Worm (Caenorhabditis elegans) whole organism, L1 larva: ENCODE measurements around the gene str-46.

ENCODE experiments used
- C34B4.2 ChIP-seq: sonication (generic microtip); optimal IDR thresholded peaks from 2 replicates; lab custom pipeline; 2017; ENCODE audit warnings: mild to moderate bottlenecking, missing genetic modification characterization, missing compliant biosample characterization
- F16B12.6 ChIP-seq: fragments of 150-350 bp; optimal IDR thresholded peaks from 2 replicates; lab custom pipeline; 2014; ENCODE audit warnings: missing biosample characterization, missing genetic modification characterization
- aha-1 ChIP-seq: fragments of 150-350 bp; optimal IDR thresholded peaks from 2 replicates; lab custom pipeline; 2014; ENCODE audit warnings: missing biosample characterization, missing genetic modification characterization
- alr-1 ChIP-seq: fragments of 200-800 bp; sonication (Bioruptor generic); optimal IDR thresholded peaks from 2 replicates; lab custom pipeline; 2018; ENCODE audit warnings: borderline replicate concordance, mild to moderate bottlenecking, missing genetic modification characterization, missing compliant biosample characterization
- ceh-90 ChIP-seq: sonication (generic microtip); optimal IDR thresholded peaks from 2 replicates; lab custom pipeline; 2016; ENCODE audit warnings: missing genetic modification characterization, missing compliant biosample characterization
- ces-1 ChIP-seq: fragments of 150-350 bp; optimal IDR thresholded peaks from 2 replicates; lab custom pipeline; 2014; ENCODE audit warnings: missing biosample characterization, missing genetic modification reagents, missing genetic modification characterization
- dpl-1 ChIP-seq, 3 experiments: fragments of 150-350 bp in 2 of 3; sonication (generic microtip) in 1 of 3; optimal IDR thresholded peaks; 2 replicates each; lab custom pipeline; 2014 to 2017; ENCODE audit warnings: missing biosample characterization in 3 of 3, missing genetic modification characterization in 3 of 3, missing genetic modification reagents in 3 of 3
- dsc-1 ChIP-seq: sonication (generic microtip); optimal IDR thresholded peaks from 2 replicates; lab custom pipeline; 2016; ENCODE audit warnings: mild to moderate bottlenecking, missing genetic modification characterization, missing compliant biosample characterization
- efl-1 ChIP-seq, 4 experiments: fragments of 150-350 bp; optimal IDR thresholded peaks in 3 of 4; peaks in 1 of 4; 1 replicate in 1 of 4; 2 replicates in 3 of 4; lab custom pipeline; 2014; ENCODE audit warnings: missing biosample characterization in 2 of 4, missing genetic modification characterization in 2 of 4, missing genetic modification reagents in 2 of 4
- efl-3 ChIP-seq: fragments of 200-800 bp; sonication (Bioruptor generic); optimal IDR thresholded peaks from 2 replicates; lab custom pipeline; 2018; ENCODE audit warnings: mild to moderate bottlenecking, missing genetic modification characterization, missing compliant biosample characterization
- egl-13 ChIP-seq: sonication (generic microtip); optimal IDR thresholded peaks from 2 replicates; lab custom pipeline; 2016; ENCODE audit warnings: missing genotype, missing genetic modification reagents, missing genetic modification characterization, missing compliant biosample characterization
- egl-27 ChIP-seq, 2 experiments: fragments of 150-350 bp in 1 of 2; sonication (generic microtip); optimal IDR thresholded peaks; 3 replicates each; lab custom pipeline; 2017 to 2018; ENCODE audit warnings: missing biosample characterization in 2 of 2, missing genetic modification characterization in 2 of 2, missing genetic modification reagents in 2 of 2
- elt-2 ChIP-seq: sonication (generic microtip); optimal IDR thresholded peaks from 2 replicates; lab custom pipeline; 2016; ENCODE audit warnings: missing genetic modification characterization, mild to moderate bottlenecking, inconsistent platforms, missing compliant biosample characterization, missing genetic modification reagents
- fos-1 ChIP-seq: fragments of 150-350 bp; optimal IDR thresholded peaks from 2 replicates; lab custom pipeline; 2014; ENCODE audit warnings: missing biosample characterization, missing genetic modification characterization
- hlh-17 ChIP-seq: fragments of 200-800 bp; sonication (Bioruptor generic); optimal IDR thresholded peaks from 2 replicates; lab custom pipeline; 2018; ENCODE audit warnings: missing genetic modification characterization, mild to moderate bottlenecking, missing compliant biosample characterization, moderate library complexity, borderline replicate concordance
- hpl-2 ChIP-seq: fragments of 150-350 bp; optimal IDR thresholded peaks from 2 replicates; lab custom pipeline; 2014; ENCODE audit warnings: missing biosample characterization, missing genetic modification reagents, missing genetic modification characterization
- isw-1 ChIP-seq: fragments of 200-800 bp; sonication (Bioruptor generic); IDR thresholded peaks from 2 replicates; pipeline ENCODE4 v1.3.6; 2022; ENCODE audit warnings: missing genetic modification characterization, missing compliant biosample characterization
- lin-15B ChIP-seq: fragments of 150-350 bp; sonication (generic microtip); optimal IDR thresholded peaks from 3 replicates; lab custom pipeline; 2014; ENCODE audit warnings: missing biosample characterization, missing genetic modification characterization
- lir-3 ChIP-seq: sonication (generic microtip); optimal IDR thresholded peaks from 2 replicates; lab custom pipeline; 2016; ENCODE audit warnings: mild to moderate bottlenecking, missing genetic modification characterization, moderate library complexity, missing compliant biosample characterization; ENCODE audit not compliant: poor library complexity
- lsy-2 ChIP-seq, 2 experiments: fragments of 150-350 bp; optimal IDR thresholded peaks; 2 replicates each; lab custom pipeline; 2014; ENCODE audit warnings: missing biosample characterization in 2 of 2, missing genetic modification characterization in 2 of 2
- mab-9 ChIP-seq: fragments of 200-800 bp; sonication (Bioruptor generic); IDR thresholded peaks from 2 replicates; pipeline ENCODE4 v1.3.6; 2022; ENCODE audit warnings: missing genetic modification reagents, missing genetic modification characterization, missing compliant biosample characterization
- nhr-11 ChIP-seq: fragments of 150-350 bp; optimal IDR thresholded peaks from 2 replicates; lab custom pipeline; 2014; ENCODE audit warnings: missing biosample characterization, missing genetic modification characterization
- nhr-12 ChIP-seq: sonication (generic microtip); optimal IDR thresholded peaks from 2 replicates; lab custom pipeline; 2017; ENCODE audit warnings: missing biosample characterization, missing genetic modification characterization
- nhr-19 ChIP-seq: fragments of 200-800 bp; sonication (Bioruptor generic); conservative IDR thresholded peaks from 2 replicates; pipeline ENCODE4 v1.3.6; 2022; ENCODE audit warnings: missing genetic modification characterization, missing compliant biosample characterization
- nhr-20 ChIP-seq: sonication (generic microtip); optimal IDR thresholded peaks from 2 replicates; lab custom pipeline; 2016; ENCODE audit warnings: mild to moderate bottlenecking, missing genetic modification characterization, missing compliant biosample characterization
- nhr-28 ChIP-seq: fragments of 150-350 bp; optimal IDR thresholded peaks from 2 replicates; lab custom pipeline; 2014; ENCODE audit warnings: missing biosample characterization, missing genetic modification characterization
- nhr-76 ChIP-seq: sonication (generic microtip); optimal IDR thresholded peaks from 2 replicates; lab custom pipeline; 2017; ENCODE audit warnings: missing biosample characterization, missing genetic modification characterization
- nhr-90 ChIP-seq: sonication (generic microtip); optimal IDR thresholded peaks from 2 replicates; lab custom pipeline; 2016; ENCODE audit warnings: mild to moderate bottlenecking, missing genetic modification characterization, missing compliant biosample characterization; ENCODE audit not compliant: poor library complexity
- pag-3 ChIP-seq: sonication (generic microtip); optimal IDR thresholded peaks from 2 replicates; lab custom pipeline; 2017; ENCODE audit warnings: missing genetic modification characterization, mild to moderate bottlenecking, missing compliant biosample characterization, antibody characterized with exemption, borderline replicate concordance; ENCODE audit not compliant: insufficient read depth
- pax-3 ChIP-seq: fragments of 200-800 bp; sonication (Bioruptor generic); optimal IDR thresholded peaks from 2 replicates; lab custom pipeline; 2018; ENCODE audit warnings: mild to moderate bottlenecking, missing genetic modification characterization, moderate library complexity, missing compliant biosample characterization
- pqm-1 ChIP-seq: sonication (generic microtip); optimal IDR thresholded peaks from 3 replicates; lab custom pipeline; 2017; ENCODE audit warnings: missing biosample characterization, missing genetic modification characterization
- rnt-1 ChIP-seq: sonication (generic microtip); optimal IDR thresholded peaks from 2 replicates; lab custom pipeline; 2016; ENCODE audit warnings: mild to moderate bottlenecking, missing genetic modification characterization, moderate library complexity, missing compliant biosample characterization
- snpc-4 ChIP-seq: fragments of 150-350 bp; optimal IDR thresholded peaks from 2 replicates; lab custom pipeline; 2014; ENCODE audit warnings: missing biosample characterization, missing genetic modification characterization
- snu-23 ChIP-seq: sonication (generic microtip); optimal IDR thresholded peaks from 2 replicates; lab custom pipeline; 2016; ENCODE audit warnings: missing genetic modification characterization, missing compliant biosample characterization
- tbx-2 ChIP-seq: sonication (generic microtip); optimal IDR thresholded peaks from 2 replicates; lab custom pipeline; 2016; ENCODE audit warnings: missing genetic modification characterization, missing compliant biosample characterization
- tlp-1 ChIP-seq: fragments of 150-350 bp; optimal IDR thresholded peaks from 2 replicates; lab custom pipeline; 2014; ENCODE audit warnings: missing biosample characterization, missing genetic modification characterization
- unc-62 ChIP-seq: fragments of 150-350 bp; optimal IDR thresholded peaks from 2 replicates; lab custom pipeline; 2014; ENCODE audit warnings: missing biosample characterization, missing genetic modification reagents, missing genetic modification characterization
- unc-98 ChIP-seq: fragments of 200-800 bp; sonication (Bioruptor generic); IDR thresholded peaks from 2 replicates; pipeline ENCODE4 v1.3.6; 2022; ENCODE audit warnings: missing genetic modification characterization, missing compliant biosample characterization
- zag-1 ChIP-seq: fragments of 150-350 bp; optimal IDR thresholded peaks from 2 replicates; lab custom pipeline; 2014; ENCODE audit warnings: missing biosample characterization, missing genetic modification characterization

str-46 gene

ce11 chrV:2899867-2900266 is at the start of gene str-46:
str-46 (minus strand) TSS chrV:2899967.
- no peak for TF ChIP-seq isw-1
- no peak for TF ChIP-seq efl-1 (optimal IDR thresholded peaks at IDR 0.05; lab: Kevin White, UChicago)
- peak in 1 of 2 experiments; percentile 8 for TF ChIP-seq efl-1 (GFP tag; optimal IDR thresholded peaks at IDR 0.05 in 1 of 2; lab: Kevin White, UChicago)
- TF ChIP-seq, all 84 proteins: peak for 1

- TF ChIP-seq isw-1 (no peak), tbx-2 (no peak), elt-2 (no peak), C34B4.2 (tag; lab: Kevin White, UChicago) (no peak), lin-15B (tag; lab: Kevin White, UChicago) (no peak), efl-3 (no peak), rnt-1 (tag; lab: Kevin White, UChicago) (no peak), aha-1 (tag; lab: Kevin White, UChicago) (no peak), nhr-11 (tag; lab: Kevin White, UChicago) (no peak), nhr-12 (tag; lab: Kevin White, UChicago) (no peak), pax-3 (tag; lab: Kevin White, UChicago) (no peak), unc-62 (GFP tag; lab: Kevin White, UChicago) (no peak), pag-3 (tag; lab: Kevin White, UChicago) (no peak), hlh-17 (GFP tag; lab: Kevin White, UChicago) (no peak), F16B12.6 (tag; lab: Kevin White, UChicago) (no peak), nhr-90 (no peak)
These were observed 45.8 kb upstream of the str-46 start, which contains the start of gene srh-87 for ce11 chrV:2945602-2946001. srh-87 (minus strand) TSS chrV:2945702.

ce11 chrV:2943859-2944258 is 44.1 kb upstream of the str-46 start, which contains the start of gene srw-137:
srw-137 (minus strand) TSS chrV:2943959.
- TF ChIP-seq lsy-2 (tag; optimal IDR thresholded peaks at IDR 0.05; lab: Kevin White, UChicago) (no peak), mab-9 (GFP tag; lab: Robert Waterston, UW) (no peak), hpl-2 (no peak), nhr-19 (no peak), elt-2 (no peak), egl-13 (no peak), lir-3 (tag; lab: Kevin White, UChicago) (no peak), dpl-1 (GFP tag; optimal IDR thresholded peaks at IDR 0.05; lab: Kevin White, UChicago) (no peak), ces-1 (GFP tag; lab: Kevin White, UChicago) (no peak), egl-27 (tag; optimal IDR thresholded peaks at IDR 0.05; lab: Kevin White, UChicago) (no peak), fos-1 (tag; lab: Kevin White, UChicago) (no peak), pqm-1 (tag; lab: Kevin White, UChicago) (no peak), rnt-1 (tag; lab: Kevin White, UChicago) (no peak), snpc-4 (tag; lab: Kevin White, UChicago) (no peak), snu-23 (GFP tag; lab: Kevin White, UChicago) (no peak), tbx-2 (no peak), nhr-28 (no peak), nhr-20 (tag; lab: Kevin White, UChicago) (no peak), zag-1 (tag; lab: Kevin White, UChicago) (no peak)

ce11 chrV:2942247-2942646 is 42.5 kb upstream of the str-46 start:
- TF ChIP-seq egl-27 (tag; optimal IDR thresholded peaks at IDR 0.05; lab: Kevin White, UChicago) (no peak), nhr-76 (tag; lab: Kevin White, UChicago) (no peak), aha-1 (tag; lab: Kevin White, UChicago) (no peak), dsc-1 (tag; lab: Kevin White, UChicago) (no peak), unc-62 (GFP tag; lab: Kevin White, UChicago) (no peak), ceh-90 (tag; lab: Kevin White, UChicago) (no peak), unc-98 (GFP tag; lab: Robert Waterston, UW) (no peak), dpl-1 (GFP tag; optimal IDR thresholded peaks at IDR 0.05; lab: Kevin White, UChicago) (no peak), tlp-1 (tag; lab: Kevin White, UChicago) (no peak), F16B12.6 (tag; lab: Kevin White, UChicago) (no peak), alr-1 (no peak)
